Worm (Caenorhabditis elegans) whole organism, young adult: ENCODE results near the gene M195.2.

Source experiments
- B0035.1 ChIP-seq: sonication (generic microtip); optimal IDR thresholded peaks from 2 replicates; lab custom pipeline; 2016; ENCODE audit warnings: missing genetic modification characterization, mild to moderate bottlenecking, missing compliant biosample characterization, missing genotype, missing genetic modification reagents
- F55B11.4 ChIP-seq: sonication (generic microtip); optimal IDR thresholded peaks from 2 replicates; lab custom pipeline; 2016; ENCODE audit warnings: missing compliant biosample characterization, missing genetic modification characterization, borderline replicate concordance; ENCODE audit not compliant: insufficient read depth
- Y53G8AR.9 ChIP-seq: fragments of 200-800 bp; sonication (Bioruptor generic); conservative IDR thresholded peaks from 2 replicates; pipeline ENCODE4 v1.3.6; 2022; ENCODE audit warnings: missing genetic modification reagents, missing genetic modification characterization, missing compliant biosample characterization
- ZK185.1 ChIP-seq: sonication (generic microtip); optimal IDR thresholded peaks from 2 replicates; lab custom pipeline; 2016; ENCODE audit warnings: mild to moderate bottlenecking, missing genetic modification characterization, missing compliant biosample characterization; ENCODE audit not compliant: poor library complexity, severe bottlenecking
- bed-1 ChIP-seq: fragments of 200-800 bp; sonication (Bioruptor generic); IDR thresholded peaks from 2 replicates; pipeline ENCODE4 v1.3.6; 2022; ENCODE audit warnings: missing genetic modification reagents, missing genetic modification characterization, missing compliant biosample characterization
- ceh-40 ChIP-seq: fragments of 200-800 bp; sonication (Bioruptor generic); IDR thresholded peaks from 2 replicates; pipeline ENCODE4 v1.3.6; 2022; ENCODE audit warnings: missing genetic modification characterization, missing compliant biosample characterization
- ekl-4 ChIP-seq: fragments of 200-800 bp; sonication (Bioruptor generic); IDR thresholded peaks from 2 replicates; pipeline ENCODE4 v1.3.6; 2022; ENCODE audit warnings: missing genetic modification reagents, missing genetic modification characterization, missing compliant biosample characterization
- lsl-1 ChIP-seq: fragments of 200-800 bp; sonication (Bioruptor generic); optimal IDR thresholded peaks from 2 replicates; lab custom pipeline; 2018; ENCODE audit warnings: mild to moderate bottlenecking, missing genetic modification characterization, moderate library complexity, missing compliant biosample characterization
- nfya-1 ChIP-seq: sonication (generic microtip); optimal IDR thresholded peaks from 2 replicates; lab custom pipeline; 2017; ENCODE audit warnings: antibody characterized with exemption, missing compliant biosample characterization, missing genetic modification characterization, borderline replicate concordance; ENCODE audit not compliant: insufficient read depth
- pbrm-1 ChIP-seq: fragments of 200-800 bp; sonication (Bioruptor generic); IDR thresholded peaks from 2 replicates; pipeline ENCODE4 v1.3.6; 2022; ENCODE audit warnings: missing genetic modification reagents, missing genetic modification characterization, missing compliant biosample characterization
- snpc-4 ChIP-seq, 5 experiments: fragments of 150-350 bp in 1 of 5; sonication (generic microtip) in 4 of 5; optimal IDR thresholded peaks; 2 replicates each; lab custom pipeline; 2014 to 2018; ENCODE audit warnings: missing genetic modification characterization in 5 of 5, missing biosample characterization in 3 of 5, antibody characterized with exemption in 2 of 5, mild to moderate bottlenecking in 2 of 5, missing compliant biosample characterization in 2 of 5, missing genotype in 2 of 5, moderate library complexity in 2 of 5, missing genetic modification reagents in 1 of 5
- unc-62 ChIP-seq: fragments of 150-350 bp; optimal IDR thresholded peaks from 2 replicates; lab custom pipeline; 2014; ENCODE audit warnings: missing biosample characterization, missing genetic modification reagents, missing genetic modification characterization
- xnd-1 ChIP-seq: sonication (generic microtip); optimal IDR thresholded peaks from 2 replicates; lab custom pipeline; 2016; ENCODE audit warnings: missing genotype, missing genetic modification reagents, missing genetic modification characterization, missing compliant biosample characterization
- ztf-28 ChIP-seq: fragments of 200-800 bp; sonication (Bioruptor generic); IDR thresholded peaks from 2 replicates; pipeline ENCODE4 v1.3.6; 2022; ENCODE audit warnings: missing genetic modification reagents, missing genetic modification characterization, missing compliant biosample characterization

DNA sequence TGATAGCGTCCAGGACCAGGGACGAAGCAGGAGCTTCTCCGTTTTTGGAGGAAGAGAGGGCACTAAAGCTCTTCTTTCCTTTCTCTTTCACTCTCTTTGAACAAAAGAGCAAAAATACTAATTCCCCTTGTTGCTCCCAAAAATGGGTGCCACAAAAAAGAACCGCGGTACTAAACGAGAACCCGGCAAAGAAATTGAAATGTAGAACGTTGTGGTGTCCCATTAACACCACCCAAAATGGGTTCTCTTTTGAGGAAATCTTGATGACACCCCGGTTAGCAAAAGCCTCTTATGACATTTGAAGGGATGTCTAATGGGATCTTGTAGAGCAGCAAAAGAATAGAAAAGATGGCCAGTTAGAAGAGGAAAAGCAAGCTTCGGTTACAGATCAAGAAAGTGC is 45.8 kb upstream of the M195.2 start:
- no peak for TF ChIP-seq Y53G8AR.9 (GFP tag; lab: Robert Waterston, UW)
- TF ChIP-seq unc-62 (GFP tag; lab: Kevin White, UChicago): no peak
- no peak for TF ChIP-seq pbrm-1
- no peak for TF ChIP-seq xnd-1
- no peak for TF ChIP-seq ZK185.1 (tag; lab: Kevin White, UChicago)
- TF ChIP-seq nfya-1 (tag; lab: Kevin White, UChicago): no peak
- no peak for TF ChIP-seq F55B11.4 (tag; lab: Kevin White, UChicago)
- TF ChIP-seq B0035.1 (tag; lab: Kevin White, UChicago): no peak
- no peak for TF ChIP-seq snpc-4 (GFP tag; optimal IDR thresholded peaks at IDR 0.05; lab: Kevin White, UChicago)
- TF ChIP-seq snpc-4 (tag; optimal IDR thresholded peaks at IDR 0.05; lab: Kevin White, UChicago): no peak
- TF ChIP-seq ekl-4 (GFP tag; lab: Robert Waterston, UW): no peak
- no peak for TF ChIP-seq lsl-1 (GFP tag; lab: Kevin White, UChicago)
- TF ChIP-seq bed-1 (GFP tag; lab: Robert Waterston, UW): no peak
- no peak for TF ChIP-seq ceh-40 (GFP tag; lab: Robert Waterston, UW)
- no peak for TF ChIP-seq ztf-28 (GFP tag; lab: Robert Waterston, UW)
